Worm (Caenorhabditis elegans) whole organism, young adult: ENCODE results near the gene msi-1.

Source experiments
- F22D6.2 ChIP-seq: sonication (generic microtip); optimal IDR thresholded peaks from 2 replicates; lab custom pipeline; 2016; ENCODE audit warnings: mild to moderate bottlenecking, missing genetic modification characterization, missing compliant biosample characterization
- F37B4.10 ChIP-seq: fragments of 200-800 bp; sonication (Bioruptor generic); IDR thresholded peaks from 2 replicates; pipeline ENCODE4 v1.3.6; 2022; ENCODE audit warnings: missing genetic modification characterization, missing compliant biosample characterization
- F39B2.1 ChIP-seq: fragments of 200-800 bp; sonication (Bioruptor generic); IDR thresholded peaks from 2 replicates; pipeline ENCODE4 v1.3.6; 2022; ENCODE audit warnings: missing genetic modification reagents, missing genetic modification characterization, missing compliant biosample characterization
- F57A8.1 ChIP-seq: fragments of 200-800 bp; sonication (Bioruptor generic); optimal IDR thresholded peaks from 2 replicates; lab custom pipeline; 2018; ENCODE audit warnings: mild to moderate bottlenecking, missing genetic modification characterization, moderate library complexity, missing compliant biosample characterization
- K12H6.12 ChIP-seq: fragments of 200-800 bp; sonication (Bioruptor generic); optimal IDR thresholded peaks from 2 replicates; lab custom pipeline; 2018; ENCODE audit warnings: mild to moderate bottlenecking, missing genetic modification characterization, missing compliant biosample characterization
- Y56A3A.18 ChIP-seq: fragments of 200-800 bp; sonication (Bioruptor generic); IDR thresholded peaks from 2 replicates; pipeline ENCODE4 v1.3.6; 2022; ENCODE audit warnings: missing genetic modification reagents, missing genetic modification characterization, missing compliant biosample characterization
- akir-1 ChIP-seq: fragments of 200-800 bp; sonication (Bioruptor generic); optimal IDR thresholded peaks from 2 replicates; lab custom pipeline; 2018; ENCODE audit warnings: mild to moderate bottlenecking, missing genetic modification characterization, moderate library complexity, missing compliant biosample characterization
- aptf-2 ChIP-seq: fragments of 200-800 bp; sonication (Bioruptor generic); conservative IDR thresholded peaks from 2 replicates; pipeline ENCODE4 v1.3.6; 2022; ENCODE audit warnings: missing genetic modification reagents, missing genetic modification characterization, missing compliant biosample characterization
- aptf-3 ChIP-seq: fragments of 200-800 bp; sonication (Bioruptor generic); IDR thresholded peaks from 2 replicates; pipeline ENCODE4 v1.3.6; 2022; ENCODE audit warnings: missing genetic modification characterization, missing compliant biosample characterization
- atf-7 ChIP-seq: sonication (generic microtip); optimal IDR thresholded peaks from 2 replicates; lab custom pipeline; 2017; ENCODE audit warnings: mild to moderate bottlenecking, missing genetic modification characterization, missing compliant biosample characterization
- bed-1 ChIP-seq: fragments of 200-800 bp; sonication (Bioruptor generic); IDR thresholded peaks from 2 replicates; pipeline ENCODE4 v1.3.6; 2022; ENCODE audit warnings: missing genetic modification reagents, missing genetic modification characterization, missing compliant biosample characterization
- bed-2 ChIP-seq: fragments of 200-800 bp; sonication (Bioruptor generic); IDR thresholded peaks from 2 replicates; pipeline ENCODE4 v1.3.6; 2022; ENCODE audit warnings: missing genetic modification reagents, missing genetic modification characterization, missing compliant biosample characterization
- die-1 ChIP-seq: sonication (generic microtip); optimal IDR thresholded peaks from 2 replicates; lab custom pipeline; 2016; ENCODE audit warnings: missing genotype, mild to moderate bottlenecking, missing genetic modification characterization, missing compliant biosample characterization
- efl-1 ChIP-seq: fragments of 150-350 bp; optimal IDR thresholded peaks from 2 replicates; lab custom pipeline; 2014; ENCODE audit warnings: missing biosample characterization, missing genetic modification reagents, missing genetic modification characterization
- ekl-4 ChIP-seq: fragments of 200-800 bp; sonication (Bioruptor generic); IDR thresholded peaks from 2 replicates; pipeline ENCODE4 v1.3.6; 2022; ENCODE audit warnings: missing genetic modification reagents, missing genetic modification characterization, missing compliant biosample characterization
- fkh-3 ChIP-seq: sonication (generic microtip); optimal IDR thresholded peaks from 2 replicates; lab custom pipeline; 2016; ENCODE audit warnings: mild to moderate bottlenecking, missing genetic modification characterization, missing compliant biosample characterization
- hmg-1.2 ChIP-seq: fragments of 200-800 bp; sonication (Bioruptor generic); IDR thresholded peaks from 2 replicates; pipeline ENCODE4 v1.3.6; 2022; ENCODE audit warnings: missing genetic modification reagents, missing genetic modification characterization, missing compliant biosample characterization
- lin-26 ChIP-seq: fragments of 200-800 bp; sonication (Bioruptor generic); IDR thresholded peaks from 2 replicates; pipeline ENCODE4 v1.3.6; 2022; ENCODE audit warnings: missing genetic modification reagents, missing genetic modification characterization, missing compliant biosample characterization
- lin-54 ChIP-seq: fragments of 200-800 bp; sonication (Bioruptor generic); optimal IDR thresholded peaks from 2 replicates; lab custom pipeline; 2018; ENCODE audit warnings: mild to moderate bottlenecking, missing genetic modification characterization, missing compliant biosample characterization
- mcd-1 ChIP-seq: fragments of 200-800 bp; sonication (Bioruptor generic); IDR thresholded peaks from 2 replicates; pipeline ENCODE4 v1.3.6; 2022; ENCODE audit warnings: missing genetic modification reagents, missing genetic modification characterization, missing compliant biosample characterization
- mel-28 ChIP-seq: sonication (generic microtip); optimal IDR thresholded peaks from 2 replicates; lab custom pipeline; 2016; ENCODE audit warnings: borderline replicate concordance, mild to moderate bottlenecking, missing genetic modification characterization, missing compliant biosample characterization
- nfyb-1 ChIP-seq: fragments of 200-800 bp; sonication (Bioruptor generic); IDR thresholded peaks from 2 replicates; pipeline ENCODE4 v1.3.6; 2022; ENCODE audit warnings: missing genetic modification reagents, missing genetic modification characterization, missing compliant biosample characterization
- nhr-120 ChIP-seq: fragments of 200-800 bp; sonication (Bioruptor generic); IDR thresholded peaks from 2 replicates; pipeline ENCODE4 v1.3.6; 2022; ENCODE audit warnings: missing genetic modification characterization, missing compliant biosample characterization
- pha-4 ChIP-seq: fragments of 150-350 bp; sonication (generic microtip); optimal IDR thresholded peaks from 2 replicates; lab custom pipeline; 2014; ENCODE audit warnings: missing biosample characterization, missing genetic modification reagents, missing genetic modification characterization
- rec-8 ChIP-seq, 2 experiments: sonication (generic microtip); optimal IDR thresholded peaks; 2 replicates each; lab custom pipeline; 2016; ENCODE audit warnings: mild to moderate bottlenecking in 2 of 2, missing genetic modification characterization in 2 of 2, missing genetic modification reagents in 2 of 2, missing genotype in 2 of 2, missing biosample characterization in 1 of 2, missing compliant biosample characterization in 1 of 2, moderate library complexity in 1 of 2
- sea-2 ChIP-seq: fragments of 200-800 bp; sonication (Bioruptor generic); IDR thresholded peaks from 2 replicates; pipeline ENCODE4 v1.3.6; 2022; ENCODE audit warnings: missing genetic modification characterization, missing compliant biosample characterization
- snpc-1.1 ChIP-seq: sonication (generic microtip); optimal IDR thresholded peaks from 2 replicates; lab custom pipeline; 2017; ENCODE audit warnings: missing genetic modification characterization, mild to moderate bottlenecking, missing compliant biosample characterization, antibody characterized with exemption, moderate library complexity, missing genotype, missing genetic modification reagents; ENCODE audit not compliant: insufficient read depth
- snpc-3.4 ChIP-seq: sonication (generic microtip); optimal IDR thresholded peaks from 2 replicates; lab custom pipeline; 2017; ENCODE audit warnings: missing genetic modification characterization, mild to moderate bottlenecking, missing compliant biosample characterization, antibody characterized with exemption, moderate library complexity, missing genotype, missing genetic modification reagents
- unc-130 ChIP-seq: sonication (generic microtip); optimal IDR thresholded peaks from 2 replicates; lab custom pipeline; 2016; ENCODE audit warnings: missing genetic modification reagents, missing genetic modification characterization, missing compliant biosample characterization
- unc-62 ChIP-seq: fragments of 150-350 bp; optimal IDR thresholded peaks from 2 replicates; lab custom pipeline; 2014; ENCODE audit warnings: missing biosample characterization, missing genetic modification reagents, missing genetic modification characterization
- zim-3 ChIP-seq: sonication (generic microtip); optimal IDR thresholded peaks from 2 replicates; lab custom pipeline; 2017; ENCODE audit warnings: mild to moderate bottlenecking, missing genetic modification characterization, moderate library complexity, missing compliant biosample characterization
- ztf-6 ChIP-seq: fragments of 200-800 bp; sonication (Bioruptor generic); IDR thresholded peaks from 2 replicates; pipeline ENCODE4 v1.3.6; 2022; ENCODE audit warnings: missing genetic modification reagents, missing genetic modification characterization, missing compliant biosample characterization

The msi-1 gene

ce11 chrIII:3994457-3994856 lies 18.3 kb upstream of the msi-1 start:
- TF ChIP-seq pha-4 = no peak
- no peak for TF ChIP-seq bed-1 (GFP tag; lab: Robert Waterston, UW)
- no peak for TF ChIP-seq snpc-1.1 (tag; lab: Kevin White, UChicago)
- no peak for TF ChIP-seq K12H6.12 (tag; lab: Kevin White, UChicago)
- TF ChIP-seq lin-54 (GFP tag; lab: Kevin White, UChicago) = no peak
- no peak for TF ChIP-seq nfyb-1 (GFP tag; lab: Robert Waterston, UW)
- no peak for TF ChIP-seq F37B4.10
- TF ChIP-seq lin-26 (GFP tag; lab: Robert Waterston, UW) = no peak
- TF ChIP-seq F57A8.1 (GFP tag; lab: Kevin White, UChicago) = no peak
- no peak for TF ChIP-seq zim-3 (tag; lab: Kevin White, UChicago)
- no peak for TF ChIP-seq die-1 (tag; lab: Kevin White, UChicago)
- TF ChIP-seq hmg-1.2 (GFP tag; lab: Robert Waterston, UW) = no peak

DNA sequence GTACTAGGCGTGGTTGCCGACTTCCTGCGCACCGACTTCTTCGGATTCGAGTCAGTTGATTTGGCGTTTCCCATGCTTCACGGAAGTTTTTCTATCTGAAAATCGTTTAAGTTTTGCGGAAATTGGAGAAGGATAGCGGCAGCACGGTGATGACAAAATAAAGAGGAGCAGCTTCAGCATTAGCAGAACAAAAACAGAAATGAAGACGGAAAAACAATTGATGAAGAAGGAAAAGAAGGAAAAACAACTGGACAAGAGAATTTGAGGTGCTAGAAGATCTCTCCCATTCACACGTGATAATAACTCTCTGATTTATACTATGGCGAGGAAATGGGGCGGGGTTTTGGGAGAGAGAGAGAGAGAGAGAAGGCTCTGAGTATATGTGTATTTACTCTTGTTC lies 15.9 kb upstream of the msi-1 start, which contains the start of gene glb-11:
glb-11 (minus strand) TSS at position 101 of the 400 bp plus-strand sequence.
- no peak for TF ChIP-seq mel-28 (tag; lab: Kevin White, UChicago)
- TF ChIP-seq rec-8 (tag; optimal IDR thresholded peaks at IDR 0.05; lab: Kevin White, UChicago) = no peak
- TF ChIP-seq nfyb-1 (GFP tag; lab: Robert Waterston, UW) = no peak
- TF ChIP-seq F22D6.2 (tag; lab: Kevin White, UChicago) = no peak
- TF ChIP-seq snpc-3.4 (tag; lab: Kevin White, UChicago) = no peak
- no peak for TF ChIP-seq atf-7 (tag; lab: Kevin White, UChicago)
- TF ChIP-seq unc-130 (GFP tag; lab: Kevin White, UChicago) = no peak
- TF ChIP-seq aptf-3 (GFP tag; lab: Robert Waterston, UW) = no peak
- TF ChIP-seq efl-1 = no peak
- TF ChIP-seq, all 124 proteins: peak for 0

- TF ChIP-seq nhr-120 (no peak), bed-2 (GFP tag; lab: Robert Waterston, UW) (no peak), mcd-1 (GFP tag; lab: Robert Waterston, UW) (no peak), Y56A3A.18 (no peak), efl-1 (no peak), fkh-3 (tag; lab: Kevin White, UChicago) (no peak), sea-2 (GFP tag; lab: Robert Waterston, UW) (no peak), unc-62 (no peak), F39B2.1 (GFP tag; lab: Robert Waterston, UW) (no peak), F37B4.10 (no peak), ekl-4 (GFP tag; lab: Robert Waterston, UW) (no peak)
Measured at ce11 chrIII:3991362-3991761, 15.2 kb upstream of the msi-1 start.

ce11 chrIII:3987759-3988158 lies 11.6 kb upstream of the msi-1 start, which contains the start of gene C36E8.6:
C36E8.6 (plus strand) TSS chrIII:3988059.
- TF ChIP-seq ztf-6 (GFP tag; lab: Robert Waterston, UW) (no peak), aptf-2 (GFP tag; lab: Robert Waterston, UW) (no peak), akir-1 (GFP tag; lab: Kevin White, UChicago) (no peak)
